Worm (Caenorhabditis elegans): ENCODE results near the gene C27H5.6.

C27H5.6 gene

DNA sequence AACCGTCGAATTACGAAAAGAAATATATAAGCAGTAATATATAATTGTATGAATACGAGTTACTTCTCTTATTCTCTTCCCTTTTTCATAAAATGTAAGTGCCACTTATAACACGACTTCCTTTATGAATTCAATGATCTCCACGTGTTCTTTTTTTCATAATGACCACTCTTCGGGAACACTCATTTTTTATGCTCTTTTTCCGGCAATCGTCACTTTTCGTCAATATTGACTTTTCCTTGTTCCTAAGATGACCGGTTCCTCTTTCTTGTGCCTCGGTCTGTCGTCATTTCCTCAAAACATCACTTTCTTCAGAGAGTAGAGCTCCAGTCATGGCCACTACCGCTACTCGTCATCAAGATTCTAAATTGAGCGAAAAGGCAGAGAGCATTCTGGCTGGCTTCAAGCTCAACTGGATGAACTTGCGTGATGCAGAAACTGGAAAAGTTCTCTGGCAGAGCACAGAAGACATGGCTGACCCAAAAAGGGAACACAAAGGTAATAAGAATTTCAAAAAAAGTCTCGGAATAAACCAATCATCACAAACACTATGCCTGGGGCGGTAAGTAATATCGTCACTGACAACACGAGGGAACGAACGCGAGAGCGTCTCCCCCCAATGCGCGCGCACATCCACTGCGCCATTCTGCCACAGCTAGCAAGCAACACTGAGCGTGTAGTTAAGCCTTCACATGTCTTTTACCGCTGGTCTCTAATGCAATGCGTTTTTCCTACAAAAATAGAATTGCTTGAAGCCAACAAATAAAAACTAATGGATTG is 3.3 kb downstream of the C27H5.6 start, which contains the start of gene pdl-1 (continued):
- peak; percentile 58 for TF ChIP-seq hlh-30 (tag; optimal IDR thresholded peaks at IDR 0.05; ENCODE audit: insufficient read depth)
- TF ChIP-seq unc-62 (GFP tag; optimal IDR thresholded peaks at IDR 0.05 in 1 of 2) = peak in 1 of 2 experiments; percentile 89
- peak; percentile 11 for TF ChIP-seq unc-62 (tag; optimal IDR thresholded peaks at IDR 0.05)
- TF ChIP-seq ceh-82 (tag; optimal IDR thresholded peaks at IDR 0.05) = no peak
- peak; percentile 24; the same call in 1 of the 2 replicates for TF ChIP-seq daf-8 (GFP tag; IDR thresholded peaks at IDR 0.05)
- peak; percentile 96 for TF ChIP-seq daf-19 (GFP tag; conservative IDR thresholded peaks at IDR 0.05)
- TF ChIP-seq cey-2 (tag; optimal IDR thresholded peaks at IDR 0.05; ENCODE audit: borderline replicate concordance, insufficient read depth) = no peak
- peak; percentile 94 for TF ChIP-seq lin-1 (GFP tag; IDR thresholded peaks at IDR 0.05)
- peak; percentile 15 for TF ChIP-seq nhr-25 (tag; optimal IDR thresholded peaks at IDR 0.05; ENCODE audit: borderline replicate concordance, insufficient read depth)
- peak; percentile 94 for TF ChIP-seq lir-3 (tag; optimal IDR thresholded peaks at IDR 0.05)
- peak; percentile 85 for TF ChIP-seq D1046.2 (GFP tag; IDR thresholded peaks at IDR 0.05)
- peak; percentile 74; the same call in 1 of the 2 replicates for TF ChIP-seq ceh-20 (GFP tag; IDR thresholded peaks at IDR 0.05)
- TF ChIP-seq tra-1 (GFP tag; IDR thresholded peaks at IDR 0.05) = peak; percentile 82
- TF ChIP-seq attf-4 (tag; optimal IDR thresholded peaks at IDR 0.05) = peak; percentile 28
- TF ChIP-seq duxl-1 (tag; optimal IDR thresholded peaks at IDR 0.05; ENCODE audit: poor library complexity) = peak; percentile 83
- TF ChIP-seq mep-1 (tag; optimal IDR thresholded peaks at IDR 0.05) = peak; percentile 80
- TF ChIP-seq mes-2 (tag; optimal IDR thresholded peaks at IDR 0.05; ENCODE audit: poor library complexity, severe bottlenecking) = peak; percentile 86
- no peak for TF ChIP-seq fos-1 (tag; optimal IDR thresholded peaks at IDR 0.05)
- TF ChIP-seq ama-1 (optimal IDR thresholded peaks at IDR 0.05) = no peak
- TF ChIP-seq lin-38 (GFP tag; IDR thresholded peaks at IDR 0.05) = peak; percentile 87
- TF ChIP-seq spr-3 (GFP tag; optimal IDR thresholded peaks at IDR 0.05) = peak; percentile 77
- TF ChIP-seq zfp-2 (tag; optimal IDR thresholded peaks at IDR 0.05) = peak; percentile 32
- peak; percentile 69; the same call in 1 of the 2 replicates for TF ChIP-seq nhr-42 (GFP tag; IDR thresholded peaks at IDR 0.05)
- no peak for TF ChIP-seq pqm-1 (tag; optimal IDR thresholded peaks at IDR 0.05)
- peak; percentile 63; the same call in 1 of the 2 replicates for TF ChIP-seq zfp-3 (GFP tag; conservative IDR thresholded peaks at IDR 0.05)
- TF ChIP-seq vab-7 (GFP tag; IDR thresholded peaks at IDR 0.05) = peak; percentile 96
- TF ChIP-seq aha-1 (tag) = peak; percentile 67
- peak; percentile 51 for TF ChIP-seq ceh-32 (tag; optimal IDR thresholded peaks at IDR 0.05; ENCODE audit: poor library complexity)
- TF ChIP-seq ZK337.2 (GFP tag; IDR thresholded peaks at IDR 0.05) = peak; percentile 81

DNA sequence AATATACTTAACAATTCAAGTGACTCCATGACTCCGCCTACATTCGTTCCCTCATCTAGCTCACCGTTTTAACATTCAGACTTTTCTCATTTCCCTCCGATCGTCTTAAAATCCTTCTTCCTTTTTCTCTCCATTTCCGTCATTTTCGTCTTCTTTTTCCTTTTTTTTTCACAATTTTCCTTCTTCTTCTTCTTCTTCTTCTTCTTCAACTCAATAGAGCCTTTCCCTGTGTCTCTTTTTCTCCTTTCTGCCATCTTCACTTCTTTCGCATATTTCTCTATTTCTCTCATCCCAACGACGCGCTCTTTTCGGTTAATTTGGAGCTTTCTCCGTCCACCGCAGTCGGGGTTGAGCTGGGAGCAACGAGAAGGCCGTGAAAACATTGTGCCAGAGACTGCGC is 4.4 kb downstream of the C27H5.6 start:
- TF ChIP-seq ceh-44 (GFP tag; IDR thresholded peaks at IDR 0.05) = no peak
- TF ChIP-seq vab-7 (GFP tag; IDR thresholded peaks at IDR 0.05) = no peak
- TF ChIP-seq dmd-8 (GFP tag; IDR thresholded peaks at IDR 0.05) = no peak
- no peak for TF ChIP-seq unc-62 (GFP tag; optimal IDR thresholded peaks at IDR 0.05 in 1 of 2)
- TF ChIP-seq unc-62 (tag; optimal IDR thresholded peaks at IDR 0.05) = no peak
- peak; percentile 32 for TF ChIP-seq nhr-11 (tag; optimal IDR thresholded peaks at IDR 0.05)
- no peak for TF ChIP-seq jun-1 (tag; optimal IDR thresholded peaks at IDR 0.05)
- no peak for TF ChIP-seq F10B5.3 (tag; optimal IDR thresholded peaks at IDR 0.05)
- peak; percentile 21 for TF ChIP-seq rbr-2 (tag; optimal IDR thresholded peaks at IDR 0.05)
- TF ChIP-seq fkh-10 (GFP tag; optimal IDR thresholded peaks at IDR 0.05) = peak; percentile 78
- no peak for TF ChIP-seq lir-3 (tag; optimal IDR thresholded peaks at IDR 0.05)
- TF ChIP-seq lsy-2 (tag; optimal IDR thresholded peaks at IDR 0.05) = peak; percentile 19 to 27
- no peak for TF ChIP-seq Y75B8A.6 (GFP tag; IDR thresholded peaks at IDR 0.05)
- 0 out of 2 replicates have a peak, but pooled peaks have one; percentile 31 for TF ChIP-seq ctbp-1 (GFP tag; IDR thresholded peaks at IDR 0.05)
- no peak for TF ChIP-seq ceh-32 (tag; optimal IDR thresholded peaks at IDR 0.05; ENCODE audit: poor library complexity)
- peak; percentile 90 for TF ChIP-seq aha-1 (tag)
- TF ChIP-seq saeg-2 (GFP tag; IDR thresholded peaks at IDR 0.05) = no peak
- no peak for TF ChIP-seq egl-43 (GFP tag; IDR thresholded peaks at IDR 0.05)
- peak; percentile 45 for TF ChIP-seq mep-1 (tag; optimal IDR thresholded peaks at IDR 0.05)
- no peak for TF ChIP-seq F26F4.8 (GFP tag; conservative IDR thresholded peaks at IDR 0.05)

Measured in whole organism, L4 larva.